Worm (Caenorhabditis elegans): ENCODE results near the gene ttr-10.
"Not testable (repeated sequence)": the region's sequence is repeated elsewhere in the genome, so short reads cannot be mapped to it uniquely, and the experiment has no call there.

ttr-10 gene

ce11 chrV:7511465-7511864 is 42.3 kb downstream of the ttr-10 start, which contains the start of gene nhr-171:
nhr-171 (plus strand) TSS chrV:7511765.
- TF ChIP-seq blmp-1, nhr-28, snpc-4 (tag; optimal IDR thresholded peaks at IDR 0.05): not testable (repeated sequence)

- TF ChIP-seq ceh-43 (GFP tag; optimal IDR thresholded peaks at IDR 0.05): no peak
- no peak for TF ChIP-seq ceh-39 (tag; optimal IDR thresholded peaks at IDR 0.05)
- no peak for TF ChIP-seq mls-2 (tag; optimal IDR thresholded peaks at IDR 0.05)
- TF ChIP-seq unc-62 (GFP tag; optimal IDR thresholded peaks at IDR 0.05): peak; percentile 19
- no peak for TF ChIP-seq pha-4 (tag; optimal IDR thresholded peaks at IDR 0.05)
These were observed 45.1 kb downstream of the ttr-10 start, which contains the start of the genes str-31 and nhr-172 for ce11 chrV:7508566-7509044. str-31 (minus strand) TSS chrV:7508666. nhr-172 (plus strand) TSS chrV:7508994.

- no peak for TF ChIP-seq nhr-76 (tag; optimal IDR thresholded peaks at IDR 0.05)
- TF ChIP-seq unc-62 (GFP tag; optimal IDR thresholded peaks at IDR 0.05): no peak
- no peak for TF ChIP-seq unc-39 (tag; optimal IDR thresholded peaks at IDR 0.05)
- TF ChIP-seq unc-120 (tag; optimal IDR thresholded peaks at IDR 0.05; ENCODE audit: poor library complexity, severe bottlenecking): no peak
- no peak for TF ChIP-seq sem-2 (GFP tag; optimal IDR thresholded peaks at IDR 0.05)
- no peak for TF ChIP-seq nhr-2 (tag; optimal IDR thresholded peaks at IDR 0.05)
- TF ChIP-seq M03D4.4 (tag; optimal IDR thresholded peaks at IDR 0.05): no peak
These were observed 47.5 kb downstream of the ttr-10 start for ce11 chrV:7506207-7506606.

ce11 chrV:7504271-7504670 is 49.5 kb downstream of the ttr-10 start, which contains the start of gene srh-229:
srh-229 (minus strand) TSS chrV:7504371.
- TF ChIP-seq hlh-1 (tag; optimal IDR thresholded peaks at IDR 0.05): no peak
- no peak for TF ChIP-seq unc-62 (GFP tag; optimal IDR thresholded peaks at IDR 0.05)
- no peak for TF ChIP-seq cnd-1 (tag; optimal IDR thresholded peaks at IDR 0.05)
- no peak for TF ChIP-seq ham-2 (GFP tag; optimal IDR thresholded peaks at IDR 0.05)
- no peak for TF ChIP-seq M03D4.4 (tag; optimal IDR thresholded peaks at IDR 0.05)
- TF ChIP-seq snpc-4 (tag; optimal IDR thresholded peaks at IDR 0.05): no peak
- TF ChIP-seq pha-4 (tag; optimal IDR thresholded peaks at IDR 0.05): no peak
- TF ChIP-seq elt-1 (tag; optimal IDR thresholded peaks at IDR 0.05; ENCODE audit: borderline replicate concordance, insufficient read depth): no peak
- no peak for TF ChIP-seq unc-120 (tag; optimal IDR thresholded peaks at IDR 0.05; ENCODE audit: poor library complexity, severe bottlenecking)
- no peak for TF ChIP-seq unc-39 (tag; optimal IDR thresholded peaks at IDR 0.05)
- TF ChIP-seq flh-1 (GFP tag; optimal IDR thresholded peaks at IDR 0.05): no peak
- no peak for TF ChIP-seq sptf-1 (tag; optimal IDR thresholded peaks at IDR 0.05)
- no peak for TF ChIP-seq tbx-8 (GFP tag; optimal IDR thresholded peaks at IDR 0.05)
- no peak for TF ChIP-seq sem-2 (GFP tag; optimal IDR thresholded peaks at IDR 0.05)
- TF ChIP-seq ceh-83 (GFP tag; optimal IDR thresholded peaks at IDR 0.05): no peak
